Fruit fly (Drosophila melanogaster) whole organism, pupa: ENCODE data around the gene Galphaf.

Experiments used
- CG15710 ChIP-seq: fragments of 200-800 bp; sonication (Bioruptor generic); optimal IDR thresholded peaks from 2 replicates; lab custom pipeline; 2018; ENCODE audit warnings: missing biosample characterization, mild to moderate bottlenecking, missing genetic modification characterization, moderate library complexity
- CG4496 ChIP-seq: fragments of 200-800 bp; sonication (Bioruptor generic); IDR thresholded peaks from 3 replicates; pipeline ENCODE4 v1.3.6; 2022; ENCODE audit warnings: missing biosample characterization, missing genetic modification characterization
- Pif1B ChIP-seq: fragments of 200-800 bp; sonication (Bioruptor generic); optimal IDR thresholded peaks from 3 replicates; lab custom pipeline; 2016; ENCODE audit warnings: missing biosample characterization, missing genetic modification characterization

- TF ChIP-seq CG15710 (no peak), CG4496 (GFP tag; lab: Robert Waterston, UW) (no peak), Pif1B (GFP tag; lab: Kevin White, UChicago) (no peak)
Observed at dm6 chr3L:16612972-16613371, 54.8 kb downstream of the Galphaf start.
